Fruit fly (Drosophila melanogaster) whole organism, embryonic: ENCODE measurements around the gene CG10663.

Experiments used
- B-H2 ChIP-seq: fragments of 200-800 bp; sonication (Bioruptor generic); optimal IDR thresholded peaks from 2 replicates; lab custom pipeline; 2018; ENCODE audit warnings: missing biosample characterization, mild to moderate bottlenecking, missing genetic modification characterization
- Blimp-1 ChIP-seq: fragments of 200-800 bp; sonication (Bioruptor generic); optimal IDR thresholded peaks from 3 replicates; lab custom pipeline; 2018; ENCODE audit warnings: missing biosample characterization, missing genetic modification characterization, mild to moderate bottlenecking, moderate library complexity, missing genetic modification reagents
- CG10366 ChIP-seq: fragments of 200-800 bp; sonication (Bioruptor generic); IDR thresholded peaks from 2 replicates; pipeline ENCODE4 v1.3.6; 2022; ENCODE audit warnings: missing biosample characterization, missing genetic modification characterization
- CG10462 ChIP-seq: fragments of 200-800 bp; sonication (Bioruptor generic); optimal IDR thresholded peaks from 2 replicates; lab custom pipeline; 2016; ENCODE audit warnings: missing biosample characterization, missing genetic modification characterization
- CG13287 ChIP-seq: fragments of 200-800 bp; sonication (Bioruptor generic); IDR thresholded peaks from 2 replicates; pipeline ENCODE4 v1.3.6; 2022; ENCODE audit warnings: missing biosample characterization, missing genetic modification characterization; ENCODE audit not compliant: partially characterized antibody
- CG14965 ChIP-seq: fragments of 200-800 bp; sonication (Bioruptor generic); optimal IDR thresholded peaks from 2 replicates; lab custom pipeline; 2016; ENCODE audit warnings: missing biosample characterization, missing genetic modification characterization, borderline replicate concordance
- CG15269 ChIP-seq: fragments of 200-800 bp; sonication (Bioruptor generic); optimal IDR thresholded peaks from 2 replicates; lab custom pipeline; 2018; ENCODE audit warnings: missing biosample characterization, mild to moderate bottlenecking, missing genetic modification characterization, moderate library complexity
- CG1603 ChIP-seq: fragments of 200-800 bp; sonication (Bioruptor generic); optimal IDR thresholded peaks from 2 replicates; lab custom pipeline; 2019; ENCODE audit warnings: missing biosample characterization, mild to moderate bottlenecking, missing genetic modification characterization, moderate library complexity
- CG1647 ChIP-seq: fragments of 200-800 bp; sonication (Bioruptor generic); optimal IDR thresholded peaks from 3 replicates; lab custom pipeline; 2016; ENCODE audit warnings: missing biosample characterization, missing genetic modification characterization
- CG2120 ChIP-seq: fragments of 200-800 bp; sonication (Bioruptor generic); optimal IDR thresholded peaks from 3 replicates; lab custom pipeline; 2016; ENCODE audit warnings: missing biosample characterization, missing genetic modification characterization
- CG31388 ChIP-seq: fragments of 200-800 bp; sonication (Bioruptor generic); optimal IDR thresholded peaks from 2 replicates; lab custom pipeline; 2016; ENCODE audit warnings: missing biosample characterization, missing genetic modification characterization
- CG3726 ChIP-seq: fragments of 200-800 bp; sonication (Bioruptor generic); IDR thresholded peaks from 3 replicates; pipeline ENCODE4, ENCODE4 v1.3.6; 2022; ENCODE audit warnings: missing biosample characterization, missing genetic modification characterization
- CG6254 ChIP-seq: fragments of 200-800 bp; sonication (Bioruptor generic); optimal IDR thresholded peaks from 3 replicates; lab custom pipeline; 2017; ENCODE audit warnings: mild to moderate bottlenecking, missing biosample characterization, missing genetic modification reagents, missing genetic modification characterization
- CG9797 ChIP-seq: fragments of 200-800 bp; sonication (Bioruptor generic); optimal IDR thresholded peaks from 3 replicates; lab custom pipeline; 2018; ENCODE audit warnings: missing biosample characterization, mild to moderate bottlenecking, missing genetic modification characterization
- CTCF ChIP-seq: fragments of 200-800 bp; sonication (Bioruptor generic); optimal IDR thresholded peaks from 2 replicates; lab custom pipeline; 2017; ENCODE audit warnings: missing biosample characterization, mild to moderate bottlenecking, missing genetic modification characterization, moderate library complexity
- Chrac-16 ChIP-seq: fragments of 200-800 bp; sonication (Bioruptor generic); optimal IDR thresholded peaks from 3 replicates; lab custom pipeline; 2016; ENCODE audit warnings: missing biosample characterization, missing genetic modification characterization
- D19A ChIP-seq: fragments of 200-800 bp; optimal IDR thresholded peaks from 3 replicates; lab custom pipeline; 2019; ENCODE audit warnings: missing biosample characterization, mild to moderate bottlenecking, missing genetic modification characterization, moderate library complexity
- Dbx ChIP-seq: fragments of 200-800 bp; sonication (Bioruptor generic); IDR thresholded peaks from 3 replicates; pipeline ENCODE4 v1.3.6; 2022; ENCODE audit warnings: missing biosample characterization, missing genetic modification characterization
- Eip74EF ChIP-seq, 2 experiments: fragments of 200-800 bp in 1 of 2; fragments of >200 bp in 1 of 2; sonication (Bioruptor generic) in 1 of 2; optimal IDR thresholded peaks; 2 replicates each; lab custom pipeline; 2017 to 2019; ENCODE audit warnings: missing biosample characterization in 2 of 2, missing genetic modification characterization in 2 of 2, mild to moderate bottlenecking in 1 of 2, moderate library complexity in 1 of 2
- Fer1 ChIP-seq: fragments of 200-800 bp; sonication (Bioruptor generic); optimal IDR thresholded peaks from 2 replicates; lab custom pipeline; 2017; ENCODE audit warnings: missing biosample characterization, mild to moderate bottlenecking, missing genetic modification characterization
- HLH4C ChIP-seq: fragments of 200-800 bp; sonication (Bioruptor generic); IDR thresholded peaks from 3 replicates; pipeline ENCODE4 v1.3.6; 2022; ENCODE audit warnings: missing biosample characterization, missing genetic modification characterization; ENCODE audit not compliant: partially characterized antibody
- HLHmδ ChIP-seq: fragments of 200-800 bp; sonication (Bioruptor generic); optimal IDR thresholded peaks from 2 replicates; lab custom pipeline; 2018; ENCODE audit warnings: missing biosample characterization, mild to moderate bottlenecking, missing genetic modification characterization, moderate library complexity
- Hey ChIP-seq: fragments of 200-800 bp; sonication (Bioruptor generic); optimal IDR thresholded peaks from 3 replicates; lab custom pipeline; 2018; ENCODE audit warnings: missing biosample characterization, mild to moderate bottlenecking, missing genetic modification characterization
- Jarid2 ChIP-seq: fragments of 200-800 bp; sonication (Bioruptor generic); optimal IDR thresholded peaks from 3 replicates; lab custom pipeline; 2017; ENCODE audit warnings: mild to moderate bottlenecking, missing biosample characterization, missing genetic modification reagents, missing genetic modification characterization
- Poxn ChIP-seq: fragments of 200-800 bp; sonication (Bioruptor generic); IDR thresholded peaks from 2 replicates; pipeline ENCODE4 v1.3.6; 2022; ENCODE audit warnings: missing biosample characterization, missing genetic modification characterization
- Side ChIP-seq: fragments of 200-800 bp; sonication (Bioruptor generic); optimal IDR thresholded peaks from 2 replicates; lab custom pipeline; 2016; ENCODE audit warnings: missing biosample characterization, missing genetic modification characterization
- Sox102F ChIP-seq: fragments of 200-800 bp; sonication (Bioruptor generic); optimal IDR thresholded peaks from 2 replicates; lab custom pipeline; 2018; ENCODE audit warnings: missing biosample characterization, mild to moderate bottlenecking, missing genetic modification characterization, moderate library complexity
- ase ChIP-seq: fragments of 200-800 bp; sonication (Bioruptor generic); IDR thresholded peaks from 3 replicates; pipeline ENCODE4 v1.3.6; 2022; ENCODE audit warnings: missing biosample characterization, missing genetic modification characterization
- cad ChIP-seq: fragments of >200 bp; optimal IDR thresholded peaks from 2 replicates; lab custom pipeline; 2017; ENCODE audit warnings: missing biosample characterization, missing genetic modification characterization
- cg ChIP-seq: fragments of 200-800 bp; sonication (Bioruptor generic); optimal IDR thresholded peaks from 3 replicates; lab custom pipeline; 2019; ENCODE audit warnings: missing biosample characterization, mild to moderate bottlenecking, missing genetic modification characterization, moderate library complexity
- chinmo ChIP-seq: fragments of 200-800 bp; sonication (Bioruptor generic); IDR thresholded peaks from 4 replicates; pipeline ENCODE4 v1.3.6; 2022; ENCODE audit warnings: missing biosample characterization, missing genetic modification characterization; ENCODE audit not compliant: partially characterized antibody
- corto ChIP-seq: fragments of 200-800 bp; sonication (Bioruptor generic); optimal IDR thresholded peaks from 2 replicates; lab custom pipeline; 2016; ENCODE audit warnings: missing biosample characterization, mild to moderate bottlenecking, missing genetic modification characterization, moderate library complexity
- crc ChIP-seq: fragments of 200-800 bp; sonication (Bioruptor generic); optimal IDR thresholded peaks from 2 replicates; lab custom pipeline; 2016; ENCODE audit warnings: missing biosample characterization, missing genetic modification characterization
- croc ChIP-seq: fragments of 200-800 bp; sonication (Bioruptor generic); conservative IDR thresholded peaks from 3 replicates; pipeline ENCODE4 v1.3.6; 2022; ENCODE audit warnings: missing biosample characterization, missing genetic modification characterization
- cwo ChIP-seq: fragments of 200-800 bp; sonication (Bioruptor generic); optimal IDR thresholded peaks from 3 replicates; lab custom pipeline; 2017; ENCODE audit warnings: missing biosample characterization, missing genetic modification characterization, mild to moderate bottlenecking, moderate library complexity, missing genetic modification reagents
- da ChIP-seq: fragments of 200-800 bp; sonication (Bioruptor generic); optimal IDR thresholded peaks from 2 replicates; lab custom pipeline; 2016; ENCODE audit warnings: missing biosample characterization, missing genetic modification characterization
- dati ChIP-seq: fragments of 200-800 bp; sonication (Bioruptor generic); IDR thresholded peaks from 2 replicates; pipeline ENCODE4 v1.3.6; 2022; ENCODE audit warnings: missing biosample characterization, missing genetic modification characterization
- fd102C ChIP-seq: fragments of 200-800 bp; sonication (Bioruptor generic); optimal IDR thresholded peaks from 2 replicates; lab custom pipeline; 2018; ENCODE audit warnings: missing biosample characterization, mild to moderate bottlenecking, missing genetic modification characterization, moderate library complexity
- fd3F ChIP-seq: fragments of 200-800 bp; sonication (Bioruptor generic); optimal IDR thresholded peaks from 2 replicates; lab custom pipeline; 2018; ENCODE audit warnings: missing biosample characterization, mild to moderate bottlenecking, missing genetic modification characterization, moderate library complexity
- fd96Cb ChIP-seq: fragments of 200-800 bp; sonication (Bioruptor generic); optimal IDR thresholded peaks from 2 replicates; lab custom pipeline; 2018; ENCODE audit warnings: missing biosample characterization, mild to moderate bottlenecking, missing genetic modification characterization, moderate library complexity
- hkb ChIP-seq, 2 experiments: fragments of 200-800 bp in 1 of 2; fragments of >200 bp in 1 of 2; sonication (Bioruptor generic) in 1 of 2; IDR thresholded peaks in 1 of 2; optimal IDR thresholded peaks in 1 of 2; 2 replicates each; pipeline versions ENCODE4 v1.3.6 to Lab custom; 2017 to 2022; ENCODE audit warnings: missing biosample characterization in 1 of 2, missing genetic modification characterization in 1 of 2
- nmo ChIP-seq: fragments of 200-800 bp; sonication (Bioruptor generic); optimal IDR thresholded peaks from 2 replicates; lab custom pipeline; 2018; ENCODE audit warnings: missing biosample characterization, mild to moderate bottlenecking, missing genetic modification characterization, moderate library complexity
- odd ChIP-seq: fragments of 200-800 bp; sonication (Bioruptor generic); optimal IDR thresholded peaks from 2 replicates; lab custom pipeline; 2017; ENCODE audit warnings: missing biosample characterization, mild to moderate bottlenecking, missing genetic modification characterization
- phol ChIP-seq: fragments of 200-800 bp; sonication (Bioruptor generic); optimal IDR thresholded peaks from 3 replicates; lab custom pipeline; 2018; ENCODE audit warnings: missing biosample characterization, mild to moderate bottlenecking, missing genetic modification characterization, moderate library complexity
- pnt ChIP-seq: fragments of 200-800 bp; sonication (Bioruptor generic); optimal IDR thresholded peaks from 3 replicates; lab custom pipeline; 2016; ENCODE audit warnings: missing biosample characterization, missing genetic modification characterization
- pum ChIP-seq: fragments of 200-800 bp; sonication (Bioruptor generic); optimal IDR thresholded peaks from 2 replicates; lab custom pipeline; 2016; ENCODE audit warnings: missing biosample characterization, missing genetic modification characterization
- pzg ChIP-seq: fragments of 200-800 bp; sonication (Bioruptor generic); optimal IDR thresholded peaks from 3 replicates; lab custom pipeline; 2018; ENCODE audit warnings: missing biosample characterization, mild to moderate bottlenecking, missing genetic modification characterization, moderate library complexity
- wdn ChIP-seq: fragments of 200-800 bp; sonication (Bioruptor generic); IDR thresholded peaks from 2 replicates; pipeline ENCODE4 v1.3.6; 2022; ENCODE audit warnings: missing biosample characterization, missing genetic modification characterization
- yki ChIP-seq: fragments of >200 bp; optimal IDR thresholded peaks from 3 replicates; lab custom pipeline; 2018

CG10663 gene

DNA sequence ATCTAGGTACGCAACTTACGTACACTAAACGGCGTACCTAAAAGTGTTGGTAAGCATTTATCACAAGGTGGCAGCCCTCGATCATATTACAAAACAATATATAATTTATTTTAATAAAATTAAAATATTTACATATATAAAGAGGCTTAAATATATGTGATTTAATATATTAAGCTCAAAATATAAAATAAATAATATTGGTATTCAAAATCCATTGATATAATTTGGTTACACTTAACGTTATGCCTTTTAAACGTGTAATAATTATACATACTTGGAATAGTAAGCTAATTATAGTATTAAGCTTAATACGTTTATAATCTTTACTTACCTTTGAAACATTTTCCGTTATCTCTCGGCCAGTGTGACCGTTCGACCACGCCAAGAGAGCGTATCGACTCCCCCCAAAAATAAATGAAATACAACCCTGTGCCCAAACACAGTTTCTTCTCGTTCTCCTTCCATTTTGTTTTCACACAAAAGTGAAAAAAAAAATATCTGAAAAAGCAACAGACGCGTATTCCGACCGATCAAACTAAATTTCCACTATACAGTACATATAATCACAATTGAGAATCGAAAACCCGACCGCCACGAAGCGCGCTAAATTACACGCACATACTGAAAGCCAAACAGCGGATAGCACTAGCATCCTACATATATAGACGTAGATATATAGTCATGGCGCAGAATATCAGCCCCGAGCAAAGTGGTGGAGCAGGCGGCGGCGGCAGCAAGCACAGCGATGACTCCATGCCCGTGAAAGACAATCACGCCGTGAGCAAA is 19.2 kb upstream of the CG10663 start, which contains the start of the genes CG10646 and vih (continued):
- TF ChIP-seq crc (no peak), hkb (optimal IDR thresholded peaks at IDR 0.05; lab: Kevin White, UChicago) (no peak), hkb (GFP tag; IDR thresholded peaks at IDR 0.05; lab: Robert Waterston, UW) (no peak), CG15269 (peak; percentile 43), Sox102F (GFP tag; lab: Kevin White, UChicago) (no peak), cwo (peak; percentile 23), CG9797 (GFP tag; lab: Kevin White, UChicago) (peak; percentile 81), CG3726 (GFP tag; lab: Robert Waterston, UW) (no peak), CG13287 (GFP tag; lab: Robert Waterston, UW) (peak; percentile 40; the same call in 1 of the 2 replicates), pnt (GFP tag; lab: Kevin White, UChicago) (no peak), cg (no peak), fd3F (GFP tag; lab: Kevin White, UChicago) (no peak), CG31388 (peak; percentile 29), CTCF (GFP tag; lab: Kevin White, UChicago) (peak; percentile 10), corto (no peak), nmo (GFP tag; lab: Kevin White, UChicago) (peak; percentile 63), Blimp-1 (GFP tag; lab: Kevin White, UChicago) (no peak), phol (tag; lab: Kevin White, UChicago) (peak; percentile 90), croc (GFP tag; lab: Robert Waterston, UW) (no peak), CG10366 (no peak), D19A (tag; lab: Kevin White, UChicago) (peak; percentile 35), CG1647 (GFP tag; lab: Kevin White, UChicago) (no peak), chinmo (GFP tag; lab: Robert Waterston, UW) (no peak), Jarid2 (GFP tag; lab: Kevin White, UChicago) (no peak), Eip74EF (GFP tag; optimal IDR thresholded peaks at IDR 0.05; lab: Kevin White, UChicago) (peak in 1 of 2 experiments; percentile 0), Dbx (GFP tag; lab: Robert Waterston, UW) (0 out of 3 replicates have a peak, but pooled peaks have one; percentile 37), fd102C (GFP tag; lab: Kevin White, UChicago) (no peak), CG1603 (tag; lab: Kevin White, UChicago) (peak; percentile 71), pum (GFP tag; lab: Kevin White, UChicago) (no peak), HLHmδ (GFP tag; lab: Kevin White, UChicago) (no peak), Chrac-16 (GFP tag; lab: Kevin White, UChicago) (peak; percentile 40), Poxn (GFP tag; lab: Robert Waterston, UW) (no peak), CG2120 (peak; percentile 51), CG6254 (GFP tag; lab: Kevin White, UChicago) (no peak), dati (GFP tag; lab: Robert Waterston, UW) (no peak), odd (GFP tag; lab: Kevin White, UChicago) (peak; percentile 36), da (GFP tag; lab: Kevin White, UChicago) (no peak), Hey (tag; lab: Kevin White, UChicago) (no peak), Fer1 (GFP tag; lab: Kevin White, UChicago) (peak; percentile 57), CG10462 (GFP tag; lab: Kevin White, UChicago) (peak; percentile 30), HLH4C (GFP tag; lab: Robert Waterston, UW) (no peak; the same call in 2 of the 3 replicates), cad (GFP tag; lab: Kevin White, UChicago) (no peak), ase (GFP tag; lab: Robert Waterston, UW) (no peak), B-H2 (GFP tag; lab: Kevin White, UChicago) (peak; percentile 39), pzg (GFP tag; lab: Kevin White, UChicago) (peak; percentile 73), Side (GFP tag; lab: Kevin White, UChicago) (peak; percentile 33), fd96Cb (tag; lab: Kevin White, UChicago) (peak; percentile 13), wdn (GFP tag; lab: Robert Waterston, UW) (no peak), yki (no peak), CG14965 (GFP tag; lab: Kevin White, UChicago) (no peak)
